Fruit fly (Drosophila melanogaster): ENCODE data around the gene CG5404.
A peak's percentile ranks its signal among the peaks of the same experiment; 100 is the strongest.

The CG5404 gene

DNA sequence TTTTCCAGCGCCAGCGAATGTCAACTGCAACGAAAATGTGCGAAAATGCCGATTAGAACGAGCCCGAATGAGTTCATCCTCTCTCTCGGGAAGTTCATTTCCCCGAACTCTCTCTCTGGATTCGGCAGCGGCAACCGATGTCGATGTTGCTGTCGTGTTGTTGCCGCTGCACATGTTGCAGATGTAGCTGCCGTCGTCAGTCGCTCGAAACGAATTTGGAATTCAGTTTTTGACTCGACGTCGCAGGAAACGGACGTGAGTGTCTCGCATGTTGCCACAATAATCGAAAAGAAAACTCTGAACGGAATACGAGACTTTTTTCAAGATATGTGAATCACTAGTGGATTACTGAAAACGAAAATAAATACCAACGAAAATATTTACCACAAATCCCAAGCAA is 38.5 kb upstream of the CG5404 start, which contains the start of gene pxb (continued):
- TF ChIP-seq phol (tag; optimal IDR thresholded peaks at IDR 0.05) (no peak), CG12071 (GFP tag; optimal IDR thresholded peaks at IDR 0.05) (peak; percentile 26), Abd-B (GFP tag; optimal IDR thresholded peaks at IDR 0.05) (no peak), CG12236 (GFP tag; optimal IDR thresholded peaks at IDR 0.05) (no peak), CG10462 (GFP tag; optimal IDR thresholded peaks at IDR 0.05) (no peak), crol (GFP tag; IDR thresholded peaks at IDR 0.05) (no peak), PHDP (tag; optimal IDR thresholded peaks at IDR 0.05) (peak; percentile 7), dysf (GFP tag; IDR thresholded peaks at IDR 0.05) (no peak), CG8478 (optimal IDR thresholded peaks at IDR 0.05) (no peak), CG18764 (GFP tag; optimal IDR thresholded peaks at IDR 0.05) (no peak), D19A (tag; optimal IDR thresholded peaks at IDR 0.05) (peak; percentile 41), Usf (GFP tag; optimal IDR thresholded peaks at IDR 0.05) (no peak), HLH4C (GFP tag; IDR thresholded peaks at IDR 0.05; ENCODE audit: partially characterized antibody) (peak; percentile 48; the same call in 2 of the 3 replicates), Blimp-1 (GFP tag; optimal IDR thresholded peaks at IDR 0.05) (no peak), CG9932 (GFP tag; IDR thresholded peaks at IDR 0.05) (no peak), dpn (GFP tag; optimal IDR thresholded peaks at IDR 0.05) (no peak), CG12299 (tag; optimal IDR thresholded peaks at IDR 0.05) (no peak), Sry-β (GFP tag; optimal IDR thresholded peaks at IDR 0.05) (no peak), CG17568 (GFP tag; optimal IDR thresholded peaks at IDR 0.05) (peak; percentile 12), CG10565 (GFP tag; optimal IDR thresholded peaks at IDR 0.05) (no peak), ap (GFP tag; IDR thresholded peaks at IDR 0.05) (no peak), Antp (GFP tag; optimal IDR thresholded peaks at IDR 0.05) (no peak), disco-r (GFP tag; optimal IDR thresholded peaks at IDR 0.05) (no peak), trh (GFP tag; optimal IDR thresholded peaks at IDR 0.05) (no peak), al (GFP tag; IDR thresholded peaks at IDR 0.05) (no peak), CG1603 (tag; optimal IDR thresholded peaks at IDR 0.05) (peak; percentile 30), bcd (GFP tag; optimal IDR thresholded peaks at IDR 0.05) (no peak), CG3065 (GFP tag; optimal IDR thresholded peaks at IDR 0.05) (no peak), dm (GFP tag; optimal IDR thresholded peaks at IDR 0.05) (no peak), row (GFP tag; IDR thresholded peaks at IDR 0.05) (no peak), E2f2 (GFP tag; IDR thresholded peaks at IDR 0.05) (peak; percentile 23; the same call in 1 of the 2 replicates), CG16815 (GFP tag; optimal IDR thresholded peaks at IDR 0.05) (no peak), Fer2 (tag; optimal IDR thresholded peaks at IDR 0.05) (no peak), so (GFP tag; IDR thresholded peaks at IDR 0.05) (0 out of 3 replicates have a peak, but pooled peaks have one; percentile 37), Hr3 (GFP tag; optimal IDR thresholded peaks at IDR 0.05) (no peak), Ets65A (GFP tag) (peak; percentile 86), CHES-1-like (GFP tag; optimal IDR thresholded peaks at IDR 0.05) (no peak), zfh1 (GFP tag; IDR thresholded peaks at IDR 0.05) (peak; percentile 52; the same call in 2 of the 3 replicates), Mad (GFP tag; optimal IDR thresholded peaks at IDR 0.05) (peak; percentile 24), CG2129 (GFP tag; IDR thresholded peaks at IDR 0.05; ENCODE audit: partially characterized antibody) (no peak), nmo (GFP tag; optimal IDR thresholded peaks at IDR 0.05) (no peak), MESR4 (GFP tag; optimal IDR thresholded peaks at IDR 0.05) (no peak), nom (GFP tag; optimal IDR thresholded peaks at IDR 0.05) (no peak), HLHmδ (GFP tag; optimal IDR thresholded peaks at IDR 0.05) (peak; percentile 86), Hand (GFP tag; optimal IDR thresholded peaks at IDR 0.05) (peak; percentile 20), CG18476 (GFP tag; optimal IDR thresholded peaks at IDR 0.05) (no peak), dan (GFP tag; IDR thresholded peaks at IDR 0.05) (no peak), oc (tag; optimal IDR thresholded peaks at IDR 0.05) (peak; percentile 84), rib (GFP tag; IDR thresholded peaks at IDR 0.05) (0 out of 2 replicates have a peak, but pooled peaks have one; percentile 19), CG31224 (GFP tag; IDR thresholded peaks at IDR 0.05) (no peak), CG7271 (tag; optimal IDR thresholded peaks at IDR 0.05) (no peak), CG14965 (GFP tag; optimal IDR thresholded peaks at IDR 0.05; ENCODE audit: borderline replicate concordance) (no peak)

Data from whole organism, embryonic.